Worm (Caenorhabditis elegans): ENCODE results near the gene F13B9.2.

Gene F13B9.2

DNA sequence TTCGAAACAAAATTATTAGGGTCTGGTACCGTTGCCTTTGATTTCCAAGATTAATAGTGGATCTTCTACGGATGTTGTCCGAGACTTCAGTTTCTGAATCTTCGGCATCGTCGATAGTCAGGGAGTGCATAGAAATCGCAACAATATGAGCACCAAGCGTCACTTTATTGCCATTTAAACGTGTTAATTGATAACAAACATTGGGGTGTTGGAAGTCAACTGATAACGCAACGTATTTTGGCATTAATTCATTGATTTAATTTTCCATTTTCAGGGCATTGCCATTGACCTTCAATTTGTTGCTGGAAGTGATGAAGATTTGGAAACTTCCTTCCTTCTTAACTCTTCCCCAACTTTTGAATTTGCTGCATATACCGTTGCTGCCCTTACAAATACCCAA is 39.4 kb upstream of the F13B9.2 start, which contains the start of gene kqt-2 (continued):
- no peak for TF ChIP-seq nhr-111 (GFP tag; optimal IDR thresholded peaks at IDR 0.05)
- no peak for TF ChIP-seq fkh-10 (GFP tag; optimal IDR thresholded peaks at IDR 0.05)
- TF ChIP-seq ceh-32 (tag; optimal IDR thresholded peaks at IDR 0.05; ENCODE audit: poor library complexity): no peak
- no peak for TF ChIP-seq mxl-3 (GFP tag; optimal IDR thresholded peaks at IDR 0.05)
- TF ChIP-seq zip-11 (GFP tag; IDR thresholded peaks at IDR 0.05): no peak
- TF ChIP-seq php-3 (GFP tag; IDR thresholded peaks at IDR 0.05): peak; percentile 21; the same call in 1 of the 2 replicates
- TF ChIP-seq daf-8 (GFP tag; IDR thresholded peaks at IDR 0.05): no peak
- no peak for TF ChIP-seq egl-27 (tag; optimal IDR thresholded peaks at IDR 0.05)
- no peak for TF ChIP-seq nhr-41 (GFP tag; IDR thresholded peaks at IDR 0.05)
- peak; percentile 68 for TF ChIP-seq dve-1 (tag; optimal IDR thresholded peaks at IDR 0.05; ENCODE audit: insufficient read depth)
- no peak for TF ChIP-seq lir-3 (tag; optimal IDR thresholded peaks at IDR 0.05)
- TF ChIP-seq nhr-237 (tag; optimal IDR thresholded peaks at IDR 0.05): no peak
- no peak for TF ChIP-seq mdt-29 (GFP tag; IDR thresholded peaks at IDR 0.05)
- TF ChIP-seq Y75B8A.6 (GFP tag; IDR thresholded peaks at IDR 0.05): no peak
- TF ChIP-seq snpc-4 (tag; optimal IDR thresholded peaks at IDR 0.05): no peak
- no peak for TF ChIP-seq rbr-2 (tag; optimal IDR thresholded peaks at IDR 0.05)
- no peak for TF ChIP-seq cey-2 (tag; optimal IDR thresholded peaks at IDR 0.05; ENCODE audit: borderline replicate concordance, insufficient read depth)
- no peak for TF ChIP-seq ceh-44 (GFP tag; IDR thresholded peaks at IDR 0.05)

DNA sequence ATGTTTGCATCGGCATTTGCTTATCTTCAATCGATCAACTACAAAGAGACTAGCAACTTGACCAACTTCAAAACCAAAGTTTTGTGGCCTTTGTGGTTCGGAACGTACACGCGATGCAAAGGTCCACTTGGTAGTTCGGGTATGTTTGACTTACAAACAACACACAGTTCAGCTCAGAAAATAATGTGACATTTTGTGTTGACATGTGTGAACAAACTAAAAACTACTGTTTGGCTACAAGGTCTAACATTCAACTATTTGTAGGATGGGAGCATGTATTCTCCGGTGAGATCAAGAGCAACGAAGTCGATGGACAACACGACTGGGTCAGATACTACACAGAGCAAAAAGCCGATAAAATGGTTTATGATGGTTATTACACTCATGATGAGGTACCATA is 38.4 kb upstream of the F13B9.2 start:
- TF ChIP-seq unc-62 (GFP tag; optimal IDR thresholded peaks at IDR 0.05 in 1 of 2) (peak in 1 of 2 experiments; percentile 70), unc-62 (tag; optimal IDR thresholded peaks at IDR 0.05) (no peak), aha-1 (tag) (peak; percentile 67), nhr-41 (GFP tag; IDR thresholded peaks at IDR 0.05) (no peak), nhr-6 (tag; optimal IDR thresholded peaks at IDR 0.05) (no peak), nhr-77 (tag; optimal IDR thresholded peaks at IDR 0.05) (no peak), lin-38 (GFP tag; IDR thresholded peaks at IDR 0.05) (no peak), nhr-28 (tag; optimal IDR thresholded peaks at IDR 0.05) (peak; percentile 53), F37D6.2 (tag; optimal IDR thresholded peaks at IDR 0.05) (no peak), zfp-2 (tag; optimal IDR thresholded peaks at IDR 0.05) (no peak)

DNA sequence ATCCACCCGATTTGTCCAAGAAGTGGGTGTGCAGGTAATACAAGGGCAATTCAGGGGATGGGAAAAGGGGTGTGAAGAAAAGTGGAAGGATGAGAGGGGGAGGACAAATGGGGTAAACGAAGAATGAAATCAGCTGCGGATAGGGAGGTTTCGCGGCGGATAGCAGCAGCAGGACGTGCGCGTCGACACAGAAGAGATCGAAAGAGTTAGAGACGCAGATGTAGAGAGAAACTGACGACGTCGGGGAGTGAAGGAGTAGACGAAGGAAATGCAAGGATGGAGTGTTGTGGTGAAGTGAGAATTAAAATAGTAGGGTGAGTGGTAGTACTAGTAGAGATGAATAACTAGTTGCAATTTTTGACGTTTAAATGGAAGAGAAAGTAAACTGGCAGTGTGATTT is 33.2 kb upstream of the F13B9.2 start, which contains the start of gene M60.6:
Gene M60.6, minus strand, starts transcription at position 166 of the 400 bp plus-strand sequence.
- TF ChIP-seq nhr-28 (tag; optimal IDR thresholded peaks at IDR 0.05) (peak; percentile 7), F44E2.7 (GFP tag; IDR thresholded peaks at IDR 0.05) (no peak), fkh-10 (GFP tag; optimal IDR thresholded peaks at IDR 0.05) (peak; percentile 6), nhr-11 (tag; optimal IDR thresholded peaks at IDR 0.05) (no peak), ceh-32 (tag; optimal IDR thresholded peaks at IDR 0.05; ENCODE audit: poor library complexity) (no peak), mep-1 (tag; optimal IDR thresholded peaks at IDR 0.05) (peak; percentile 10), ctbp-1 (GFP tag; IDR thresholded peaks at IDR 0.05) (peak; percentile 58; the same call in 1 of the 2 replicates), rbr-2 (tag; optimal IDR thresholded peaks at IDR 0.05) (peak; percentile 33), zfp-3 (GFP tag; conservative IDR thresholded peaks at IDR 0.05) (no peak), mes-2 (tag; optimal IDR thresholded peaks at IDR 0.05; ENCODE audit: poor library complexity, severe bottlenecking) (peak; percentile 9), hlh-11 (tag; optimal IDR thresholded peaks at IDR 0.05) (peak; percentile 33), mxl-3 (GFP tag; optimal IDR thresholded peaks at IDR 0.05) (peak; percentile 34), hmg-1.1 (GFP tag; IDR thresholded peaks at IDR 0.05) (peak; percentile 56), lsy-2 (tag; optimal IDR thresholded peaks at IDR 0.05) (peak in 1 of 2 experiments; percentile 20), ztf-7 (tag; optimal IDR thresholded peaks at IDR 0.05) (no peak), set-16 (GFP tag; IDR thresholded peaks at IDR 0.05) (no peak; the same call in 1 of the 2 replicates), spr-1 (tag; optimal IDR thresholded peaks at IDR 0.05) (no peak), nhr-42 (GFP tag; IDR thresholded peaks at IDR 0.05) (no peak)

Data from whole organism, L4 larva.